Fruit fly (Drosophila melanogaster) S2 (cell line): ENCODE measurements around the gene Pgant2.
"Not testable (repeated sequence)": the region's sequence is repeated elsewhere in the genome, so short reads cannot be mapped to it uniquely, and the experiment has no call there.

Source experiments
- CG8478 ChIP-seq: fragments of >200 bp; optimal IDR thresholded peaks from 2 replicates; lab custom pipeline; 2018
- CTCF ChIP-seq, 2 experiments: fragments of >200 bp; optimal IDR thresholded peaks; 2 replicates each; lab custom pipeline; 2018

Gene Pgant2

dm6 chr2L:3397594-3398073 lies 28.9 kb downstream of the Pgant2 start, which contains the start of gene CG34175:
CG34175 (plus strand) TSS chr2L:3398023.
- TF ChIP-seq CTCF (optimal IDR thresholded peaks at IDR 0.05; lab: Kevin White, UChicago) (no peak), CG8478 (lab: Kevin White, UChicago) (no peak)

- not testable (repeated sequence) for TF ChIP-seq CG8478 (lab: Kevin White, UChicago); CTCF (optimal IDR thresholded peaks at IDR 0.05; lab: Kevin White, UChicago)
These were observed 38.1 kb downstream of the Pgant2 start, which contains the start of gene CG42460 for dm6 chr2L:3388396-3388795. CG42460 (minus strand) TSS chr2L:3388496.

DNA sequence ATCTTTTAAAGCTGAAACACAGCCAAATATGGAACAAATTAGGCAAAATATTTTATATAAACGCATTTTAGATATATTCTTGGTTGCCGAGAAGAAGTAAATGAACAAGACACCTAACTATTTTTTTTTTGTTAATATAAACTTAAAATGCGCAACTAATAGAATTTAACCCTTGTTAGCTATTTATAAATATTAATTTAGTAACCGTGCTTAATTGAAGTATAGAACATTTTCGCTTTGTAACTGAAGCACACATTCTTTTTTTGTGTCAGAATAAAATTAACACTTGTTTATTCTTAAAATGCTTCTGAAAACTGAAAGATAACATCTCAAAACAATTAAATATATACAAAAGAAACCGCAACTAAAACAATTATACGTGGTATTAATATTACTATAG lies 38.9 kb downstream of the Pgant2 start, which contains the start of gene Sfp23F:
Gene Sfp23F, minus strand, starts transcription at position 101 of the 400 bp plus-strand sequence.
- TF ChIP-seq CTCF (optimal IDR thresholded peaks at IDR 0.05; lab: Kevin White, UChicago) (no peak), CG8478 (lab: Kevin White, UChicago) (no peak)

DNA sequence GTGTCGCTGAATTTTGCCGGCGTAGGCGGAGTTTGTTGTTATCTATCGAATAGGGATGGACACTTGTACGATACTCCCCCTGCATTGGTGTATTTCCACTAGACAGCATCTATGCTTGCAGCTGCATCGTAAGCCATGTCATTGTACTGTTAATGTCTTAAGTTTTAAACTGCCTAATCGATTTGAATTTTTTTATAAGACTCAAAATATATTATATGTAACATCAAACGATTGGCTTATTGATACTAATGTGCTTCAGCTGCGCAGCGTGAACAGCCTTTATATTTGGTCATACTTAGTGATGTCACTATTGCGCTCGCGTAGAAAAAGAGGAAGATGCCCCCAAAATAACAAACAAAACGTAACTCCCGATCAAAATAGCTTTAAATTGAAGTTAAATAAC lies 49.8 kb downstream of the Pgant2 start, which contains the start of the genes CG9662 and Ptpa:
Gene CG9662, minus strand, starts transcription at position 54 of the 403 bp plus-strand sequence.
Gene Ptpa, plus strand, starts transcription at position 319 of the 403 bp plus-strand sequence.
- TF ChIP-seq CTCF (optimal IDR thresholded peaks at IDR 0.05; lab: Kevin White, UChicago) (no peak), CG8478 (lab: Kevin White, UChicago) (no peak)

DNA sequence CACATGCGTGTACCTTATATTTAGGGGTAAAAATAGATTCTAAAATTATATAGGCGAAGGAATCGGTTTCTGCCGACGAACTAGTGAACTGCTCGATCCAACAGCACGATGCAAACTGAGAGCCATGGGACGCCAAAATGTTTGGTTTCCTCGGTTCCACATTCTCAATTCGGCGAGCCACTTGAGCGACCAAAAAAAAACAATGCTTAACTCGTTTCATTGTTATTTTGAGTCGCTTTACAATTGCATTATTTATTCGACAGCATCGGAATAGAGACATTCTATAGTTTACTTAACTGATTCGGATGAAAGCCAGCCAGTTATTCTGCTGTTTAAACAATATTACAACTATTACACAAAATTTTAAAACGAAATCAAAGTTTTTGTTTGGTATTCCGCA lies 50.9 kb downstream of the Pgant2 start, which contains the start of gene CG15412:
Gene CG15412, minus strand, starts transcription at position 101 of the 400 bp plus-strand sequence.
- TF ChIP-seq CG8478 (lab: Kevin White, UChicago) (no peak), CTCF (optimal IDR thresholded peaks at IDR 0.05; lab: Kevin White, UChicago) (no peak)

dm6 chr2L:3373242-3373641 lies 53.3 kb downstream of the Pgant2 start, which contains the start of gene GramD1B:
GramD1B (minus strand) TSS chr2L:3373372.
- TF ChIP-seq CTCF (optimal IDR thresholded peaks at IDR 0.05; lab: Kevin White, UChicago) (peak in 1 of 2 experiments; percentile 7), CG8478 (lab: Kevin White, UChicago) (no peak)

DNA sequence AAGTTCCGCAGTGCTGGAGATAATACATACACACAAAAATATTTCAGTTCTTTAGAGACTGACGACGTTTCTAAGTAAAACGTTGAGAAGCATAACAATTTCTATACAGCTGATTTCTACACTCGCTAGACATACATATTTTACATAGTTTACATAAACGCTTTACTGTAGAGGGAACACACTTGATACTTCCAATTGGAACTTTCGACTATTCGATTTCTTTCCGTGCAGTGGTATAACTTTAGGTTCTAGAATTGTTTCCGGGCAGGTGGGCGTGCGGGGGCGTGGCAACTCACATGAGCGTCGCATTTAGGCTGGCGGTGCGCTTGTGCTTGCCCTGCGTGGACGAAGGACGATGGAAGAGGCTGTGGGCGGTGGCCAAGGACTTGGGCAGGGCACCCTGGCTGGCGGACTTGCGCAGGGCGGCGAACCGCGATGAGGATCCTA lies 54.0 kb downstream of the Pgant2 start:
- TF ChIP-seq CG8478 (lab: Kevin White, UChicago) (no peak), CTCF (optimal IDR thresholded peaks at IDR 0.05; lab: Kevin White, UChicago) (peak in 1 of 2 experiments; percentile 30)

DNA sequence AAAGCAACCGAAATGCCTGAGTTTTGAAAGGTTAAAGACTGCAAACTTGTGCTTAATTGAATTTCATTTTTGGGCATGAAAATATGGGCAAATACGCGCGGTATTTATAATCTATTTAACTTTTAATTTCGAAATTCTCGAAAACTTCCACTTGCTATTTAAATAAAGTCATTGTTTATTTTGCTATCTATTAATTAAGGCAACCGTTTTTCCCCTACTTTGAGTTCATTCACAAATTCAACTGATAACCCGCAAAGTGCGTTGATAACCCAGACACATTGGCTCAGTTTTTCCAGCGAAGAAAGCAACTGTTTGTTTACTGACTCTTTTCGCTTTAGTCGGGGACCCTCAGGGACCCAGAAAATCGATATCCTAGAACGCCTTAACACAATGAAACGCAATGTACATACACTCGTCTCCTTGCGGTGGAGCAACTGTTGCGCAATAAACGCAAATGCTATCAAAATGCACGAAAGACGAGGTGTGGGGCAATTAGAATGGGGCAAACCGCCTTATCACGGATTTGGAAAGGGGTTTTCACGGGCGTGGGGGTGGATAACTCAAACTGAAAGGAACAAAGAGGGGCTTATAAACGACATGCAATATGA lies 54.6 kb downstream of the Pgant2 start:
- TF ChIP-seq CG8478 (lab: Kevin White, UChicago): no peak
- no peak for TF ChIP-seq CTCF (optimal IDR thresholded peaks at IDR 0.05; lab: Kevin White, UChicago)

DNA sequence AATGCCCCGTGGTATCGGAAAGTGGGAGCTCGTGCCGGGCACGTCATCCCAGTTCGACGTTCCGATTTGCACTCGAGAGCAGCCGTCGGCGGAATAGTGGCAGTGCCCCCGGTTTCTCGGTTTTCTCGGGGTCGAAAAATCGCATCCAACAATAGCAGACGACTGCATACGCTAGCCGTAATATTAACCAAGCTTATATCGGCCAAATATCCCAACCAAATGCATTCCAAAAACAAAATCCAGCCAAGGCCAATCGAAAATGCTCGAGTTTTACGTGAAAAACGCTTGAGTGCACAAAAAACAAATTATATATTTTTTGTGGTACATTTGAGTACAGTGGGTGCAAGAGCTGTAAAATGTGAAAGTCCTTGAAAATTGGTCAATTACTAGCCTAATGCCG lies 55.2 kb downstream of the Pgant2 start:
- no peak for TF ChIP-seq CTCF (optimal IDR thresholded peaks at IDR 0.05; lab: Kevin White, UChicago)
- TF ChIP-seq CG8478 (lab: Kevin White, UChicago): no peak

DNA sequence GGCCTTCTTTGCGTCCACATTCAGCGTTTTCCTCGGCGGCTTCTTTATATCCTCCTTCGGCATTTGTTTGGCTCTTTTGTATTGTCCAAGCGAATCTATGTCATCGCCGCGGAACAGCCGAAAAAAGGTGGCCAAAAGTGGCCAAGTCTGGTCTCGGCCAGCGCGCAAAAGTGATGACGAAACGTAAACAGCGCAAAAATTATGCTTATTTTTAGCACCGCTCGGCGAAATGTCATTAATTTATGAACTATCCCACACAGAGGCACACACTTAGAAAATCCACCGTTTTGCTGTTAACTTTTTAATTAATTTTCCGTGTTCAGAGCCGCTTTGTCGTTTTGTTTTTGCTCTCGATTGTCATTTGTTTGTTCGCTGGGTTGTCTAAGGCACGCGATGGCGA lies 55.6 kb downstream of the Pgant2 start:
- TF ChIP-seq CTCF (optimal IDR thresholded peaks at IDR 0.05; lab: Kevin White, UChicago) (no peak), CG8478 (lab: Kevin White, UChicago) (no peak)

dm6 chr2L:3369822-3370221 lies 56.7 kb downstream of the Pgant2 start:
- TF ChIP-seq CG8478 (lab: Kevin White, UChicago) (no peak), CTCF (optimal IDR thresholded peaks at IDR 0.05; lab: Kevin White, UChicago) (no peak)

dm6 chr2L:3369083-3369653 lies 57.4 kb downstream of the Pgant2 start:
- no peak for TF ChIP-seq CTCF (optimal IDR thresholded peaks at IDR 0.05; lab: Kevin White, UChicago)
- TF ChIP-seq CG8478 (lab: Kevin White, UChicago): no peak

DNA sequence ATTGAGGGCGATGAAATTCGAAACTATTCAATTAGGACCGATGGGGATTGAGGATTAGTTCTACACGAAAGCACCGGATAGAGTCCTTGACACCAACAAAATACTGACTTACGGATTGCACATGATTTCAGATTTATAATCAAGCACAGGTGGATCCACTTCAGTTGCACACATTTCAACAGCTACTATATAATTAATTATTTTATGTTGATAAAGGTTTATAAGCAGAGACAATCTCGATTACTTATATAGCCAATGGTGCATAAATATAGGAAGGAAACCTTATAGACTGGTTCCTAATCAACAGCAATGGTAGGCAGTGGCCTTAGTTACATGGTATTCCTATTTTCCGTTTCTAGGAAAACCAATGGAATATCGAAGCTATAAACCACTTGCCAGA lies 58.1 kb downstream of the Pgant2 start:
- no peak for TF ChIP-seq CG8478 (lab: Kevin White, UChicago)

dm6 chr2L:3366043-3366679 lies 60.4 kb downstream of the Pgant2 start:
- TF ChIP-seq CG8478 (lab: Kevin White, UChicago) (no peak), CTCF (optimal IDR thresholded peaks at IDR 0.05; lab: Kevin White, UChicago) (no peak)

dm6 chr2L:3361821-3362220 lies 64.7 kb downstream of the Pgant2 start:
- TF ChIP-seq CG8478 (lab: Kevin White, UChicago) (no peak), CTCF (optimal IDR thresholded peaks at IDR 0.05; lab: Kevin White, UChicago) (no peak)
